Worm (Caenorhabditis elegans): ENCODE data around the gene C05D9.4.

Gene C05D9.4

DNA sequence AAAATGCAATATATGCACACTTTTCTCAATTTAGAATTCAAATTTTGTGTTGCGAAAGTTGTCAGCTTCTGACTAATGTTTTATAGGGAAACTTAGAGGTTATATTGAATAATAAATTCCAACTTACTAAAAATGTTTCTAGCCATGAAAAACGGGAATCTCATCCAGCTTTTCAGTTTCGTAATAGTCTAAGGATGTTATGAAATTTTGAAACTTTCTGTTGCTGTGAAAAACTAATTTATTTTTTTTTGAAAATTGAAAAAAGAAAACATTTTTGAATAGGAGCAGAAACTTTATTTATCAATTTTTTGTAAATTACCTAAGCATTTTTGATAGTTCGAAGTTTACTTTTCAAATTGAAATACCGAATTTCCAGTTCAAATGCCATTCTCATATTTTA is 13.7 kb downstream of the C05D9.4 start:
- TF ChIP-seq tbx-11 (GFP tag; IDR thresholded peaks at IDR 0.05), result no peak
- TF ChIP-seq F13C5.2 (tag; optimal IDR thresholded peaks at IDR 0.05), result no peak

DNA sequence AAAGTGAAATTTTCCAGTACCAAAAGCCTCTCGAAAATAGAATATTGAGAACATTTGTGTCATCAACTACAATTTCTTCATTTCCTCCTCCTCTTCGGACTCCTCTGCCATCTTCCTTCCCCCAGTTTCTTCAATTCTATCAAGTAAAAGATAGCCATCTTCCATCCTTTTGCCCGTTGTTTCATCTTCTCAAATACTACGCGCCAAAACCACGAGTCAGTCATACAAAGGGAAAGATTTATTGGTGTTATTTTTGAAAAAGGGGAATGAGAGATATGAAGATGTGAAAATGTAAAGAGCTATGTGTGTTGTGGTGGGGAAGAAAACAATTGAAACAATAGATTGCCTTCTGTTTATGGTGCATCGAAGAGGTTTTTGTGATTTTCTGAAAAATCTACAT is 14.3 kb downstream of the C05D9.4 start:
- TF ChIP-seq hnd-1 (tag; optimal IDR thresholded peaks at IDR 0.05), result no peak
- no peak for TF ChIP-seq ets-7 (tag; optimal IDR thresholded peaks at IDR 0.05)
- no peak for TF ChIP-seq ceh-36 (tag; optimal IDR thresholded peaks at IDR 0.05)
- no peak for TF ChIP-seq tbx-37 (GFP tag; conservative IDR thresholded peaks at IDR 0.05)
- TF ChIP-seq tra-4 (tag; optimal IDR thresholded peaks at IDR 0.05), result no peak
- no peak for TF ChIP-seq hmg-4 (GFP tag; optimal IDR thresholded peaks at IDR 0.05)
- TF ChIP-seq tbx-11 (GFP tag; IDR thresholded peaks at IDR 0.05), result no peak
- no peak for TF ChIP-seq ceh-13 (GFP tag; optimal IDR thresholded peaks at IDR 0.05)
- no peak for TF ChIP-seq ama-1 (optimal IDR thresholded peaks at IDR 0.05)
- TF ChIP-seq aly-1 (tag; optimal IDR thresholded peaks at IDR 0.05), result no peak

DNA sequence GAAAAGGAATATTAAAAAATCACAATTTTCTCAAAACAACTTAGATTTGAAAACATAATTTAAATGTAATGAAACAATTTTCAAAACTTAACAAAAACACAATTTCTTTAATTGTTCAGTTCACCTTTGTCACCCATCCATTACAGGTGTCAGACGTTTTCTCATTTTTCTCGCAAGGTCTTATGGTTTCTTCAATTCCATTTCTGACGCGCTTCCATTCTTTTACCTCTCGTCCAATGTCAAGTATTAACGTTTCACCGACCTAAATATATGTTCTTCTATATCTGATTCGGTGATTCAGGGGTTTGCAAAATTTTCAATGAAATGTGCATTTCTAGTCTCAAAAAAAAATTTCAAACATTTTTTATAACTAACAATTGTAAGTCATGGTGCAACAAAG is 15.6 kb downstream of the C05D9.4 start:
- TF ChIP-seq B0310.2 (tag; optimal IDR thresholded peaks at IDR 0.05) (no peak), ets-7 (tag; optimal IDR thresholded peaks at IDR 0.05) (no peak), scrt-1 (GFP tag; IDR thresholded peaks at IDR 0.05) (no peak), tbx-11 (GFP tag; IDR thresholded peaks at IDR 0.05) (no peak), hmg-4 (GFP tag; optimal IDR thresholded peaks at IDR 0.05) (no peak), sea-1 (GFP tag; conservative IDR thresholded peaks at IDR 0.05) (no peak), ceh-36 (tag; optimal IDR thresholded peaks at IDR 0.05) (no peak), hmbx-1 (tag; optimal IDR thresholded peaks at IDR 0.05) (no peak), flt-1 (GFP tag; IDR thresholded peaks at IDR 0.05) (no peak), hnd-1 (tag; optimal IDR thresholded peaks at IDR 0.05) (no peak)

DNA sequence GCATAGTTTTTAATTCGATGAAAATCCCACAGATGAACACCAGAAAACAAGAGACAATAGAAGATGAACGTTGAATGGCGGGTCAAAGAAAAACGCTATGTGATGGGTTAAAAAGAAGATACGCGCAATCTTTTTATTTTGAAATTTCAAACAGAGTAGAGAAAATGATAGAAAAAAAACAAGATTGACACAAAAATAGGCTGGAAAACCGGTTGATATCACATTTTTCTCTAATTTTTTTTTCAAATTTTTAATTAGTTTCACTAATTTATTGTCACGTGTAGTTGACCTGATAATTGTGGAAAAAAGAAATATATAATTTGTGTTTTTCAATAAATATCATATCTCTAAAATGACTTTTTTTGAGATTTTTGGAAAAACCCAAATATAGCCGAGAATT is 16.3 kb downstream of the C05D9.4 start, which contains the start of gene C05D9.9:
Gene C05D9.9 (minus strand): TSS at position 101 of the 400 bp plus-strand sequence.
- TF ChIP-seq pes-1 (GFP tag; IDR thresholded peaks at IDR 0.05) (no peak), flt-1 (GFP tag; IDR thresholded peaks at IDR 0.05) (no peak), hmg-4 (GFP tag; optimal IDR thresholded peaks at IDR 0.05) (no peak), ama-1 (optimal IDR thresholded peaks at IDR 0.05) (no peak), sea-1 (GFP tag; conservative IDR thresholded peaks at IDR 0.05) (no peak), F13C5.2 (tag; optimal IDR thresholded peaks at IDR 0.05) (no peak), hmbx-1 (tag; optimal IDR thresholded peaks at IDR 0.05) (no peak), B0310.2 (tag; optimal IDR thresholded peaks at IDR 0.05) (no peak), hnd-1 (tag; optimal IDR thresholded peaks at IDR 0.05) (no peak), aly-1 (tag; optimal IDR thresholded peaks at IDR 0.05) (no peak), tbx-37 (GFP tag; conservative IDR thresholded peaks at IDR 0.05) (no peak)

DNA sequence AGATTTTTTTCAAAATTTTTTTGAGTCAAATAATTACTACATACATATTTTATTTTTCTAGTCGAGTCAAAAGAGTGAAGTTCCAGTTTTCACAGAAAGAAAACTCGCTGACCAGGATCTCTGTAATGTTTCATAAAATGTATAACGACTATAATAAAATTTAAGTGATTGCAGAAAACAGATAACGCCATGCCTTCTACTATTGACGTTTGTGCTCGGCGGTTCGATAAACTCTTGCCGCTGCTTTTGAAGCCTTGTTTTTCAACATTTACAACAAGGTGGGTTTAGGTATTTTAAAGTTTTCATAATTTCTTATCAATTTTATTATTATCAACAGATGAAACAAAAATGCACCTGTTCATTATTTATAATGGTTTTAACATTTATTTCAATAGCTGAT is 17.6 kb downstream of the C05D9.4 start, which contains the start of gene lmp-2:
Gene lmp-2 (plus strand): TSS at position 190 of the 400 bp plus-strand sequence.
- TF ChIP-seq hmg-4 (GFP tag; optimal IDR thresholded peaks at IDR 0.05) (no peak), ceh-13 (GFP tag; optimal IDR thresholded peaks at IDR 0.05) (no peak), B0310.2 (tag; optimal IDR thresholded peaks at IDR 0.05) (no peak), tbx-11 (GFP tag; IDR thresholded peaks at IDR 0.05) (no peak), tra-4 (tag; optimal IDR thresholded peaks at IDR 0.05) (no peak), flt-1 (GFP tag; IDR thresholded peaks at IDR 0.05) (no peak), sea-1 (GFP tag; conservative IDR thresholded peaks at IDR 0.05) (no peak), scrt-1 (GFP tag; IDR thresholded peaks at IDR 0.05) (no peak), hmbx-1 (tag; optimal IDR thresholded peaks at IDR 0.05) (no peak), hnd-1 (tag; optimal IDR thresholded peaks at IDR 0.05) (no peak), tbx-37 (GFP tag; conservative IDR thresholded peaks at IDR 0.05) (no peak), aly-1 (tag; optimal IDR thresholded peaks at IDR 0.05) (no peak), ets-7 (tag; optimal IDR thresholded peaks at IDR 0.05) (no peak), F13C5.2 (tag; optimal IDR thresholded peaks at IDR 0.05) (no peak), ceh-36 (tag; optimal IDR thresholded peaks at IDR 0.05) (no peak), ama-1 (optimal IDR thresholded peaks at IDR 0.05) (no peak), pes-1 (GFP tag; IDR thresholded peaks at IDR 0.05) (no peak)

DNA sequence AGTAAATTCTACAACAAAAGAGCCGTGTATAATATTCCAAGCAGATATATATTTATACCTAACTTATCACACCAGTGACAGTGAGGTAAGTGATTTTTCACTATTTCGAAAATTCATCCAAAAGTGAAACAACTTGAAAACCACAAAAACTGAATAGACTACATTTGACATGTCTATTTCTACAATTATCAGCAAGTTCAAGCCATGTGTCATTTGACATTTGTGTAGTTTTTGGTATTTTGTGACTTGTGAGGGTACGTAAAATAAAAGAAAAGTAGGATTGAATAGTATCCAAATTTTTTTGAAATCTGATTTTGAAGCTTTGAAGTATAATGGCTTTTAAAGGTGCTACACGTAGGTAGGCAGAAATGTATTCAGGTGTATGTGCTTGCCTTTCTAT is 18.3 kb downstream of the C05D9.4 start:
- TF ChIP-seq tbx-37 (GFP tag; conservative IDR thresholded peaks at IDR 0.05) (no peak), aly-1 (tag; optimal IDR thresholded peaks at IDR 0.05) (no peak), ceh-36 (tag; optimal IDR thresholded peaks at IDR 0.05) (no peak), flt-1 (GFP tag; IDR thresholded peaks at IDR 0.05) (no peak), ets-7 (tag; optimal IDR thresholded peaks at IDR 0.05) (no peak)

DNA sequence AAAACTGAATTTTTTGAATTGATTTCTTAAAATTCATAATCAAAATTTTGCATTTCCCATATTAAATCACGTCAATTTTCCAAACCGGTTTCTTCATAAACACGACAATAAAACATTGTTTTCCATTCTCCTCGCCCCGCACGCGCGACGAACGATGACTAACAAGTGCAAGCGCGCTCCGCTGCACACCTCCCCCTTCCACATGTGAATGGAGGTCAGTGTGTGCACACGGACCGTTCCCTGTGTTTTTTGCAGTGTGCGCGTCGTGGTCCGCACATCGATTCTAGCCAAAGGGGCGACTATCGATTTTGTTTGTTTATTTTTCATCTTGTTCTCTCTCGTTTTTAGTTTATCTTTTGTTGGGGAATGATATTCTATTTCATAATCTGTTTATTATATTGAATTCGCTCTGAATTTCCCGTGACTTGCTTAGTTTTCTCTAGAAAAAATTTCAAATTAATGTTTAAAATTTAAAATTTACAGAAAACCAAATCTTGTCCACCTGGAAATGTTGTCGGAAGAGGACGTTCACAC is 20.7 kb downstream of the C05D9.4 start, which contains the start of gene snx-1:
Gene snx-1 (plus strand): TSS at position 484 of the 534 bp plus-strand sequence.
- TF ChIP-seq F13C5.2 (tag; optimal IDR thresholded peaks at IDR 0.05), result peak; percentile 24
- no peak for TF ChIP-seq hnd-1 (tag; optimal IDR thresholded peaks at IDR 0.05)
- TF ChIP-seq ceh-13 (GFP tag; optimal IDR thresholded peaks at IDR 0.05), result no peak
- TF ChIP-seq flt-1 (GFP tag; IDR thresholded peaks at IDR 0.05), result no peak
- no peak; the same call in 1 of the 2 replicates for TF ChIP-seq tbx-37 (GFP tag; conservative IDR thresholded peaks at IDR 0.05)
- no peak for TF ChIP-seq ama-1 (optimal IDR thresholded peaks at IDR 0.05)
- TF ChIP-seq ceh-36 (tag; optimal IDR thresholded peaks at IDR 0.05), result no peak
- peak; percentile 60 for TF ChIP-seq hmg-4 (GFP tag; optimal IDR thresholded peaks at IDR 0.05)

DNA sequence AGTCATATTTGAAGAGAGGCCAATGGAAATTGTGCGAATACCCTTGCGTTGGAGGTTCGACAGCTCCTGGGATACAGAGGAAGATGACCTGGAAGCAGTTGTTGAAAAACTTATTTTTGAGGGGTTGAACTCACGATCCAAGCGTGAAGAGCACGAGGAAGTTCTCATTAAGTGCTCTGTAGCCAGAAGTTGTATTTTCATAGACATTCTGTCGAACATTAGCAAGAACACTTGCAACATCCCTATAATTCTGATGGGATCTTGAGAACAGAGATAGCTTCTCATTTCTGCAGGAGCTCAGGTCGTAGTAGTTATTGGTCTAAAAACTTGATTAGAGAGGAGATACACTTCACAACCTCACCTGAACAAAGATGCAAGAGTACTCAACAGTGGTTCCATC is 33.8 kb downstream of the C05D9.4 start:
- TF ChIP-seq flt-1 (GFP tag; IDR thresholded peaks at IDR 0.05) (no peak), tbx-37 (GFP tag; conservative IDR thresholded peaks at IDR 0.05) (no peak), pes-1 (GFP tag; IDR thresholded peaks at IDR 0.05) (no peak), aly-1 (tag; optimal IDR thresholded peaks at IDR 0.05) (no peak), sea-1 (GFP tag; conservative IDR thresholded peaks at IDR 0.05) (no peak), ama-1 (optimal IDR thresholded peaks at IDR 0.05) (no peak), hnd-1 (tag; optimal IDR thresholded peaks at IDR 0.05) (no peak), tbx-11 (GFP tag; IDR thresholded peaks at IDR 0.05) (no peak), tra-4 (tag; optimal IDR thresholded peaks at IDR 0.05) (no peak), ceh-36 (tag; optimal IDR thresholded peaks at IDR 0.05) (no peak)
